Worm (Caenorhabditis elegans): ENCODE data around the gene T04C12.1.

Gene T04C12.1

DNA sequence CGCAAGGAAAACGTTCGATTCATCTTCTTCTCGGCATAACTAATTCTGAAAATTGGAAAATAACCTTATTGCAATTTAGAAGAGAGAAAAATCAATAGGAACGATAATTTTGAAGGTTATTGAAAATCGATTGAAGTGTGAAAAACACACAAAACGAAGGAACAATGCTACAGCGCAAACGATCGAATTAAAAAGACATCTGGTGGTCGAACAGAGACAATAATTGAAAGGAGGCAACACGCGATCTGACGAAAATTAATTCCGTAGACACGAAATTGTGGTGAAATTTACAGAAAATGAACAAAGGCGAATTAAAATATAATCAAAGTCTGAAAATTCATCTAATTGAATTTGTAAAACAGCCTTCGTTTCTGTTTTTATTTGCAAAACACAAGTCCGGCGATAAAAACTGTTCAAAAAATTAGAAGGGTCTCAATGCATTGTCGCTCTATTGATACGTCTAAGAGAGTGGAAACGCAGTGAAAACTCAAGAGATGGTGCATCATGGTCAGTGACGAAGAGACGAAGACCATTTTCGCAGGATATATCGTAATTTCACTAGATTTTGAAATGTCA is 19.6 kb downstream of the T04C12.1 start, which contains the start of gene pak-2 (continued):
- no peak for TF ChIP-seq ztf-6 (GFP tag; IDR thresholded peaks at IDR 0.05)
- TF ChIP-seq madf-10 (tag; optimal IDR thresholded peaks at IDR 0.05), result peak; percentile 58
- peak; percentile 84 for TF ChIP-seq ceh-27 (GFP tag; optimal IDR thresholded peaks at IDR 0.05)
- TF ChIP-seq zim-3 (tag; optimal IDR thresholded peaks at IDR 0.05), result no peak
- TF ChIP-seq somi-1 (GFP tag; optimal IDR thresholded peaks at IDR 0.05), result peak; percentile 10
- TF ChIP-seq rcor-1 (GFP tag; IDR thresholded peaks at IDR 0.05), result 0 out of 2 replicates have a peak, but pooled peaks have one; percentile 32
- 0 out of 2 replicates have a peak, but pooled peaks have one; percentile 23 for TF ChIP-seq D2030.7 (GFP tag; IDR thresholded peaks at IDR 0.05)
- no peak for TF ChIP-seq atf-7 (tag; optimal IDR thresholded peaks at IDR 0.05)
- no peak for TF ChIP-seq sptf-2 (GFP tag; optimal IDR thresholded peaks at IDR 0.05)
- peak; percentile 12 for TF ChIP-seq efl-1 (GFP tag; optimal IDR thresholded peaks at IDR 0.05)
- no peak for TF ChIP-seq hmg-20 (GFP tag; IDR thresholded peaks at IDR 0.05)

DNA sequence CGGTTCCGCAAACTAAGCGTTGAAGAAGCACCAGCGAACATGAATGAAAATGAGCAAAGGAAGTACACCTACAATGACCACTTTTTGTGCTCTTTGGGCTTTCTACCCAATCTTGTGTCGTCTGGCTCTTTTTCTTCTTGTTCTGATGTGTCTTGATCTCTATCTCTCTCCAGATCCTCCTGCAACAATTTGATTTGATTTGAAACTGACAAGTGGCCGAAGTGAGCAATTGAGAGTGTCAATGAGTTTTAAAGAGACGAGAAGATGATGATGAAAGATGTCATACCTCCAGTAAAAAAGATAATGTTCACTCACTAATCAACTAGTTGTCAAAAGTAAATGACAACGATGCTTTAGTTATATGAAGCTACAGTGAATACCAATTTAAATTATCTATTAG is 24.3 kb downstream of the T04C12.1 start, which contains the start of gene pptr-2:
TSS of gene pptr-2 (minus strand) at position 184 of the 400 bp plus-strand sequence.
- TF ChIP-seq ceh-40 (GFP tag; IDR thresholded peaks at IDR 0.05), result no peak
- TF ChIP-seq hsf-1 (GFP tag; IDR thresholded peaks at IDR 0.05), result no peak
- TF ChIP-seq cebp-1 (GFP tag; IDR thresholded peaks at IDR 0.05), result no peak
- TF ChIP-seq cebp-1 (tag; optimal IDR thresholded peaks at IDR 0.05), result no peak
- no peak for TF ChIP-seq hmg-20 (GFP tag; IDR thresholded peaks at IDR 0.05)
- no peak for TF ChIP-seq F37B4.10 (GFP tag; IDR thresholded peaks at IDR 0.05)
- TF ChIP-seq gei-17 (GFP tag; optimal IDR thresholded peaks at IDR 0.05), result no peak
- TF ChIP-seq Y56A3A.18 (GFP tag; IDR thresholded peaks at IDR 0.05), result no peak
- TF ChIP-seq ZK185.1 (tag; optimal IDR thresholded peaks at IDR 0.05; ENCODE audit: poor library complexity, severe bottlenecking), result no peak
- TF ChIP-seq ztf-25 (GFP tag; IDR thresholded peaks at IDR 0.05), result no peak
- TF ChIP-seq bed-2 (GFP tag; IDR thresholded peaks at IDR 0.05), result no peak
- TF ChIP-seq F49E8.2 (tag; optimal IDR thresholded peaks at IDR 0.05; ENCODE audit: insufficient read depth), result no peak
- TF ChIP-seq K12H6.12 (tag; optimal IDR thresholded peaks at IDR 0.05), result no peak
- TF ChIP-seq lir-1 (GFP tag; conservative IDR thresholded peaks at IDR 0.05), result no peak
- no peak for TF ChIP-seq Y53F4B.3 (GFP tag; IDR thresholded peaks at IDR 0.05)

DNA sequence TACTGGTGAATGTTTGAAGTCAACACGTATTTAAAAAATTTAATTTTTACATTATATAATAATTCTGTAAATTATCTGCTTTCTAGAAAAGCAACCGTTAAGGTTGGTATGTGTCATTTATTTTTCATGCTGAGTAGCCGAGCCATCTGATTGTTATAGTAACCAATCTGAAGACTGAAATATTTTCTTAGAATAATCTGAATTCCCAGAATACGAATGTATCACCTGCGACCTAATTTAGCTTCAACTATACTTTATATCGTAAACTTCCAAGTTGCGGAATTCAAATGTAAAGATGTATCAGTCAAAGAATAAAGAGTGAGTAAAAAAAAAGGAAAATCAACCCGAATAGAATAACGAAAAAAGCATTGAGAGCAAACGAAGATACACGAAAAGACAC is 25.8 kb downstream of the T04C12.1 start:
- TF ChIP-seq akir-1 (GFP tag; optimal IDR thresholded peaks at IDR 0.05), result no peak
- no peak for TF ChIP-seq dpl-1 (GFP tag; optimal IDR thresholded peaks at IDR 0.05)
- no peak for TF ChIP-seq ztf-3 (GFP tag; optimal IDR thresholded peaks at IDR 0.05)
- TF ChIP-seq C06A6.2 (GFP tag; conservative IDR thresholded peaks at IDR 0.05), result no peak
- no peak for TF ChIP-seq attf-3 (GFP tag; conservative IDR thresholded peaks at IDR 0.05)
- no peak for TF ChIP-seq nhr-80 (tag; optimal IDR thresholded peaks at IDR 0.05)
- no peak for TF ChIP-seq dox-1 (GFP tag; IDR thresholded peaks at IDR 0.05)
- no peak for TF ChIP-seq sptf-2 (GFP tag; optimal IDR thresholded peaks at IDR 0.05)
- no peak for TF ChIP-seq gei-17 (GFP tag; optimal IDR thresholded peaks at IDR 0.05)
- TF ChIP-seq bed-2 (GFP tag; IDR thresholded peaks at IDR 0.05), result no peak
- no peak for TF ChIP-seq nhr-120 (GFP tag; IDR thresholded peaks at IDR 0.05)
- TF ChIP-seq F33H1.4 (GFP tag; IDR thresholded peaks at IDR 0.05), result no peak
- TF ChIP-seq B0019.2 (GFP tag; conservative IDR thresholded peaks at IDR 0.05), result no peak
- no peak for TF ChIP-seq tbp1 (GFP tag; optimal IDR thresholded peaks at IDR 0.05)
- TF ChIP-seq attf-5 (GFP tag; optimal IDR thresholded peaks at IDR 0.05), result no peak
- TF ChIP-seq let-607 (tag; optimal IDR thresholded peaks at IDR 0.05), result no peak

All from whole organism, young adult.